Fruit fly (Drosophila melanogaster): ENCODE data around the gene CG8745.
A peak's percentile ranks its signal among the peaks of the same experiment; 100 is the strongest.

CG8745 gene

dm6 chr3L:13866780-13867179 lies at the start of gene CG8745 (continued):
- TF ChIP-seq dan (GFP tag; IDR thresholded peaks at IDR 0.05) (no peak), ac (GFP tag; optimal IDR thresholded peaks at IDR 0.05) (no peak), zfh2 (GFP tag; optimal IDR thresholded peaks at IDR 0.05) (no peak), ssp (GFP tag; IDR thresholded peaks at IDR 0.05) (no peak), lov (optimal IDR thresholded peaks at IDR 0.05) (no peak), lov (GFP tag; IDR thresholded peaks at IDR 0.05) (no peak), CG9797 (GFP tag; optimal IDR thresholded peaks at IDR 0.05) (no peak), Ets97D (GFP tag; optimal IDR thresholded peaks at IDR 0.05) (no peak), emc (GFP tag; optimal IDR thresholded peaks at IDR 0.05) (no peak), CG9876 (GFP tag; optimal IDR thresholded peaks at IDR 0.05) (no peak), usp (GFP tag; optimal IDR thresholded peaks at IDR 0.05) (no peak), nom (GFP tag; optimal IDR thresholded peaks at IDR 0.05) (no peak), CG10267 (tag; optimal IDR thresholded peaks at IDR 0.05) (peak; percentile 24), Bteb2 (GFP tag; optimal IDR thresholded peaks at IDR 0.05) (no peak), CG3407 (GFP tag; optimal IDR thresholded peaks at IDR 0.05) (no peak), CG32767 (GFP tag; IDR thresholded peaks at IDR 0.05) (no peak), CG34422 (GFP tag; IDR thresholded peaks at IDR 0.05) (no peak), CG4404 (GFP tag; IDR thresholded peaks at IDR 0.05) (no peak), CG4617 (GFP tag; optimal IDR thresholded peaks at IDR 0.05; ENCODE audit: borderline replicate concordance) (no peak), Gug (GFP tag; IDR thresholded peaks at IDR 0.05) (no peak), hb (GFP tag; IDR thresholded peaks at IDR 0.05; ENCODE audit: partially characterized antibody) (no peak), Hsf (GFP tag; optimal IDR thresholded peaks at IDR 0.05) (no peak), slou (GFP tag; optimal IDR thresholded peaks at IDR 0.05) (no peak), sd (tag; optimal IDR thresholded peaks at IDR 0.05) (no peak), E2f2 (GFP tag; IDR thresholded peaks at IDR 0.05) (peak; percentile 95), Mes4 (GFP tag; optimal IDR thresholded peaks at IDR 0.05) (no peak), Jarid2 (GFP tag; optimal IDR thresholded peaks at IDR 0.05) (no peak), Vsx1 (GFP tag; optimal IDR thresholded peaks at IDR 0.05) (no peak), twi (tag; optimal IDR thresholded peaks at IDR 0.05) (no peak), Optix (GFP tag; IDR thresholded peaks at IDR 0.05) (no peak), Chrac-16 (GFP tag; optimal IDR thresholded peaks at IDR 0.05) (no peak), wdn (GFP tag; IDR thresholded peaks at IDR 0.05) (no peak), pzg (GFP tag; optimal IDR thresholded peaks at IDR 0.05) (peak; percentile 46), Lhr (GFP tag; optimal IDR thresholded peaks at IDR 0.05) (no peak), CG8089 (GFP tag; optimal IDR thresholded peaks at IDR 0.05) (no peak), E2f1 (GFP tag; IDR thresholded peaks at IDR 0.05) (no peak), Six4 (GFP tag; optimal IDR thresholded peaks at IDR 0.05) (no peak), Dip2 (GFP tag; IDR thresholded peaks at IDR 0.05) (no peak), mld (GFP tag; IDR thresholded peaks at IDR 0.05; ENCODE audit: partially characterized antibody) (peak; percentile 65; the same call in 1 of the 3 replicates), TFAM (GFP tag; optimal IDR thresholded peaks at IDR 0.05) (no peak), Dfd (GFP tag; optimal IDR thresholded peaks at IDR 0.05) (no peak), CG15601 (tag; optimal IDR thresholded peaks at IDR 0.05) (no peak), CG1792 (GFP tag; optimal IDR thresholded peaks at IDR 0.05) (no peak), vfl (GFP tag; optimal IDR thresholded peaks at IDR 0.05) (no peak), kay (GFP tag; optimal IDR thresholded peaks at IDR 0.05) (no peak), tio (GFP tag; optimal IDR thresholded peaks at IDR 0.05) (no peak), CrebB (tag; optimal IDR thresholded peaks at IDR 0.05) (no peak), stwl (tag; optimal IDR thresholded peaks at IDR 0.05) (peak; percentile 84), Dref (GFP tag; IDR thresholded peaks at IDR 0.05) (peak; percentile 80), pum (GFP tag; optimal IDR thresholded peaks at IDR 0.05) (no peak), lab (GFP tag; optimal IDR thresholded peaks at IDR 0.05) (no peak), CG31388 (GFP tag; optimal IDR thresholded peaks at IDR 0.05) (no peak), bsh (GFP tag; optimal IDR thresholded peaks at IDR 0.05) (no peak)

Data from whole organism, embryonic.